Worm (Caenorhabditis elegans) whole organism, L1 larva: Measurements from ENCODE around the gene Y38H6C.24.
"Not testable (repeated sequence)": the region's sequence is repeated elsewhere in the genome, so short reads cannot be mapped to it uniquely, and the experiment has no call there.

Source experiments
- C34B4.2 ChIP-seq: sonication (generic microtip); optimal IDR thresholded peaks from 2 replicates; lab custom pipeline; 2017; ENCODE audit warnings: mild to moderate bottlenecking, missing genetic modification characterization, missing compliant biosample characterization
- blmp-1 ChIP-seq: fragments of 150-350 bp; optimal IDR thresholded peaks from 2 replicates; lab custom pipeline; 2014; ENCODE audit warnings: missing biosample characterization, missing genetic modification characterization
- ceh-8 ChIP-seq: fragments of 200-800 bp; sonication (Bioruptor generic); optimal IDR thresholded peaks from 2 replicates; lab custom pipeline; 2018; ENCODE audit warnings: mild to moderate bottlenecking, missing genetic modification characterization, moderate library complexity, missing compliant biosample characterization
- dpl-1 ChIP-seq, 3 experiments: fragments of 150-350 bp in 2 of 3; sonication (generic microtip) in 1 of 3; optimal IDR thresholded peaks; 2 replicates each; lab custom pipeline; 2014 to 2017; ENCODE audit warnings: missing biosample characterization in 3 of 3, missing genetic modification characterization in 3 of 3, missing genetic modification reagents in 3 of 3
- dsc-1 ChIP-seq: sonication (generic microtip); optimal IDR thresholded peaks from 2 replicates; lab custom pipeline; 2016; ENCODE audit warnings: mild to moderate bottlenecking, missing genetic modification characterization, missing compliant biosample characterization
- efl-1 ChIP-seq, 4 experiments: fragments of 150-350 bp; optimal IDR thresholded peaks in 3 of 4; peaks in 1 of 4; 1 replicate in 1 of 4; 2 replicates in 3 of 4; lab custom pipeline; 2014; ENCODE audit warnings: missing biosample characterization in 2 of 4, missing genetic modification characterization in 2 of 4, missing genetic modification reagents in 2 of 4
- egl-27 ChIP-seq, 2 experiments: fragments of 150-350 bp in 1 of 2; sonication (generic microtip); optimal IDR thresholded peaks; 3 replicates each; lab custom pipeline; 2017 to 2018; ENCODE audit warnings: missing biosample characterization in 2 of 2, missing genetic modification characterization in 2 of 2, missing genetic modification reagents in 2 of 2
- elt-3 ChIP-seq, 6 experiments: fragments of 150-350 bp in 1 of 6; sonication (generic microtip); optimal IDR thresholded peaks; 2 replicates each; lab custom pipeline; 2017 to 2018; ENCODE audit warnings: missing biosample characterization in 6 of 6, missing genetic modification characterization in 6 of 6, inconsistent platforms in 1 of 6
- fkh-10 ChIP-seq: sonication (generic microtip); optimal IDR thresholded peaks from 2 replicates; lab custom pipeline; 2017; ENCODE audit warnings: missing biosample characterization, missing genetic modification reagents, missing genetic modification characterization
- fkh-8 ChIP-seq: sonication (generic microtip); optimal IDR thresholded peaks from 2 replicates; lab custom pipeline; 2016; ENCODE audit warnings: mild to moderate bottlenecking, missing genetic modification characterization, missing compliant biosample characterization
- fos-1 ChIP-seq: fragments of 150-350 bp; optimal IDR thresholded peaks from 2 replicates; lab custom pipeline; 2014; ENCODE audit warnings: missing biosample characterization, missing genetic modification characterization
- hlh-4 ChIP-seq: sonication (generic microtip); optimal IDR thresholded peaks from 2 replicates; lab custom pipeline; 2016; ENCODE audit warnings: mild to moderate bottlenecking, missing genetic modification characterization, missing compliant biosample characterization
- hpl-2 ChIP-seq: fragments of 150-350 bp; optimal IDR thresholded peaks from 2 replicates; lab custom pipeline; 2014; ENCODE audit warnings: missing biosample characterization, missing genetic modification reagents, missing genetic modification characterization
- jun-1 ChIP-seq: fragments of 150-350 bp; optimal IDR thresholded peaks from 2 replicates; lab custom pipeline; 2014; ENCODE audit warnings: missing biosample characterization, missing genetic modification reagents, missing genetic modification characterization
- lin-13 ChIP-seq: fragments of 150-350 bp; optimal IDR thresholded peaks from 2 replicates; lab custom pipeline; 2014; ENCODE audit warnings: missing biosample characterization, missing genetic modification reagents, missing genetic modification characterization
- lin-14 ChIP-seq: fragments of 200-800 bp; sonication (Bioruptor generic); optimal IDR thresholded peaks from 2 replicates; lab custom pipeline; 2018; ENCODE audit warnings: mild to moderate bottlenecking, missing genetic modification characterization, moderate library complexity, missing compliant biosample characterization
- lin-35 ChIP-seq, 2 experiments: fragments of 150-350 bp; optimal IDR thresholded peaks; 2 replicates each; lab custom pipeline; 2014; ENCODE audit warnings: missing biosample characterization in 2 of 2, missing genetic modification characterization in 2 of 2, missing genetic modification reagents in 2 of 2
- mef-2 ChIP-seq: fragments of 150-350 bp; optimal IDR thresholded peaks from 2 replicates; lab custom pipeline; 2014; ENCODE audit warnings: missing biosample characterization, missing genetic modification characterization
- nhr-20 ChIP-seq: sonication (generic microtip); optimal IDR thresholded peaks from 2 replicates; lab custom pipeline; 2016; ENCODE audit warnings: mild to moderate bottlenecking, missing genetic modification characterization, missing compliant biosample characterization
- nhr-47 ChIP-seq: sonication (generic microtip); optimal IDR thresholded peaks from 2 replicates; lab custom pipeline; 2016; ENCODE audit warnings: mild to moderate bottlenecking, missing genetic modification characterization, moderate library complexity, missing compliant biosample characterization
- nhr-76 ChIP-seq: sonication (generic microtip); optimal IDR thresholded peaks from 2 replicates; lab custom pipeline; 2017; ENCODE audit warnings: missing biosample characterization, missing genetic modification characterization
- nhr-77 ChIP-seq: fragments of 150-350 bp; optimal IDR thresholded peaks from 2 replicates; lab custom pipeline; 2014; ENCODE audit warnings: missing biosample characterization, missing genetic modification characterization
- nhr-84 ChIP-seq: sonication (generic microtip); optimal IDR thresholded peaks from 2 replicates; lab custom pipeline; 2017; ENCODE audit warnings: missing biosample characterization, missing genetic modification characterization
- nhr-85 ChIP-seq: sonication (generic microtip); peaks from one replicate; lab custom pipeline; 2016; ENCODE audit warnings: missing genetic modification characterization, inconsistent platforms, missing compliant biosample characterization
- nhr-90 ChIP-seq: sonication (generic microtip); optimal IDR thresholded peaks from 2 replicates; lab custom pipeline; 2016; ENCODE audit warnings: mild to moderate bottlenecking, missing genetic modification characterization, missing compliant biosample characterization; ENCODE audit not compliant: poor library complexity
- pag-3 ChIP-seq: sonication (generic microtip); optimal IDR thresholded peaks from 2 replicates; lab custom pipeline; 2017; ENCODE audit warnings: missing genetic modification characterization, mild to moderate bottlenecking, missing compliant biosample characterization, antibody characterized with exemption, borderline replicate concordance; ENCODE audit not compliant: insufficient read depth
- pqm-1 ChIP-seq: sonication (generic microtip); optimal IDR thresholded peaks from 3 replicates; lab custom pipeline; 2017; ENCODE audit warnings: missing biosample characterization, missing genetic modification characterization
- rnt-1 ChIP-seq: sonication (generic microtip); optimal IDR thresholded peaks from 2 replicates; lab custom pipeline; 2016; ENCODE audit warnings: mild to moderate bottlenecking, missing genetic modification characterization, moderate library complexity, missing compliant biosample characterization
- sox-4 ChIP-seq: sonication (generic microtip); optimal IDR thresholded peaks from 2 replicates; lab custom pipeline; 2016; ENCODE audit warnings: missing genetic modification characterization, missing compliant biosample characterization
- sptf-1 ChIP-seq: fragments of 150-350 bp; optimal IDR thresholded peaks from 2 replicates; lab custom pipeline; 2014; ENCODE audit warnings: missing biosample characterization, missing genetic modification characterization
- swsn-7 ChIP-seq: sonication (generic microtip); optimal IDR thresholded peaks from 2 replicates; lab custom pipeline; 2016; ENCODE audit warnings: missing genetic modification characterization, missing compliant biosample characterization
- vab-15 ChIP-seq: sonication (generic microtip); optimal IDR thresholded peaks from 2 replicates; lab custom pipeline; 2017; ENCODE audit warnings: missing genotype, mild to moderate bottlenecking, missing genetic modification characterization, missing compliant biosample characterization
- xbp-1 ChIP-seq: sonication (generic microtip); optimal IDR thresholded peaks from 2 replicates; lab custom pipeline; 2016; ENCODE audit warnings: missing genetic modification characterization, missing compliant biosample characterization
- zag-1 ChIP-seq: fragments of 150-350 bp; optimal IDR thresholded peaks from 2 replicates; lab custom pipeline; 2014; ENCODE audit warnings: missing biosample characterization, missing genetic modification characterization
- ztf-4 ChIP-seq: fragments of 150-350 bp; optimal IDR thresholded peaks from 2 replicates; lab custom pipeline; 2014; ENCODE audit warnings: missing biosample characterization, missing genetic modification characterization

Y38H6C.24 gene

DNA sequence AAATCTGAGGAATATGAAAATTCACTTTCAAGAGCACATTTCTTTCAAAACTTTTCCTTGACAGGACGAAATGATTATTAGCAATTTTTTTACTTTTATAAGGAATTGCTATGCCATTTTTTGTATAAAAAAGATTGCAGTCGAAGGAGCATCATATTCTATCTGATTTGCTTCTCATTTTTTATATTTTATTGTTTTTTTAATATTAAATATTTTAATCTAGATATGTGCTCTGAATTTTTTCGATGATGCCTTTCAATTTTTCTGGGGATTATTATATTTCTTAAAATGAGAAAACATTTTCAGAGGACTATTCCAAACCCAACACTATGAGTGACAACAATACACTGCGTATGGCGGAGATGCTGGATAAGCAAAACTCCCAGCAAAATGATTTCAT, 37.8 kb downstream of the Y38H6C.24 start, which contains the start of gene F26F2.13:
Gene F26F2.13, plus strand, starts transcription at position 301 of the 400 bp plus-strand sequence.
- not testable (repeated sequence) for TF ChIP-seq lin-35 (GFP tag; optimal IDR thresholded peaks at IDR 0.05; lab: Kevin White, UChicago); swsn-7 (tag; lab: Kevin White, UChicago); lin-14 (GFP tag; lab: Kevin White, UChicago)

ce11 chrV:20566454-20566853, 40.2 kb downstream of the Y38H6C.24 start, which contains the start of gene F26F2.3:
Gene F26F2.3, minus strand, starts transcription at chrV:20566554.
- TF ChIP-seq pag-3 (tag; lab: Kevin White, UChicago) (no peak), dsc-1 (no peak), sox-4 (no peak), jun-1 (no peak), rnt-1 (tag; lab: Kevin White, UChicago) (no peak), C34B4.2 (tag; lab: Kevin White, UChicago) (no peak), nhr-85 (tag; lab: Kevin White, UChicago) (no peak)

- TF ChIP-seq xbp-1 (tag; lab: Kevin White, UChicago); egl-27 (tag; optimal IDR thresholded peaks at IDR 0.05; lab: Kevin White, UChicago); nhr-90 (tag; lab: Kevin White, UChicago): not testable (repeated sequence)
Measured at ce11 chrV:20568995-20569394, 42.8 kb downstream of the Y38H6C.24 start, which contains the start of gene F26F2.4. Gene F26F2.4, plus strand, starts transcription at chrV:20569295.

ce11 chrV:20573392-20573791, 47.2 kb downstream of the Y38H6C.24 start, which contains the start of gene F26F2.5:
Gene F26F2.5, plus strand, starts transcription at chrV:20573692.
- TF ChIP-seq lin-13 (GFP tag; lab: Kevin White, UChicago) (no peak), nhr-20 (tag; lab: Kevin White, UChicago) (no peak), pqm-1 (tag; lab: Kevin White, UChicago) (no peak), nhr-84 (tag; lab: Kevin White, UChicago) (no peak), sptf-1 (tag; lab: Kevin White, UChicago) (no peak), blmp-1 (tag; lab: Kevin White, UChicago) (no peak), zag-1 (tag; lab: Kevin White, UChicago) (no peak), dpl-1 (GFP tag; optimal IDR thresholded peaks at IDR 0.05; lab: Kevin White, UChicago) (no peak), jun-1 (no peak), fkh-8 (tag; lab: Kevin White, UChicago) (no peak), nhr-47 (tag; lab: Kevin White, UChicago) (no peak), nhr-76 (tag; lab: Kevin White, UChicago) (no peak), rnt-1 (tag; lab: Kevin White, UChicago) (no peak), hpl-2 (GFP tag; lab: Kevin White, UChicago) (no peak)

DNA sequence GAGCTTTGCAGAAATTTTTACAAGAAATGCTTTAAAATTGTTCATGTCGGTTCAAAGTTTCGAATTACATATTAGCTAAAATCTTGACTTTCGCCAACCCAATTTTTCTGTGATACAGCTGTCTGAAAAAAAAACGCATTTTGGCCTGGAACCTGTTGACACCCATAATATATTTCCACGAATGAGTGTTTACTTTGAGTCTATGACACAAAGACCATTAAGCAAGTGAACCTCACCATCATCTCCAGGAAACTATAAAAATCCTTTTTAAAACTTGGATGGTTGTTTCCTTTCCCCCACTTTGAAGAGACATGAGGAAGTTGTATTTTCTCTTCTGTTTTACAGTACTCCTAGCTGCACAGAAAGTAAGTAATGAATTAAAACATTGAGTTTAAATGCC, 48.1 kb downstream of the Y38H6C.24 start, which contains the start of gene clec-263:
Gene clec-263, plus strand, starts transcription at position 301 of the 400 bp plus-strand sequence.
- TF ChIP-seq nhr-85 (tag; lab: Kevin White, UChicago) (no peak), fkh-10 (no peak), efl-1 (optimal IDR thresholded peaks at IDR 0.05; lab: Kevin White, UChicago) (no peak), efl-1 (GFP tag; optimal IDR thresholded peaks at IDR 0.05 in 1 of 2; lab: Kevin White, UChicago) (peak in 1 of 2 experiments; percentile 4), dpl-1 (GFP tag; optimal IDR thresholded peaks at IDR 0.05; lab: Kevin White, UChicago) (no peak)

DNA sequence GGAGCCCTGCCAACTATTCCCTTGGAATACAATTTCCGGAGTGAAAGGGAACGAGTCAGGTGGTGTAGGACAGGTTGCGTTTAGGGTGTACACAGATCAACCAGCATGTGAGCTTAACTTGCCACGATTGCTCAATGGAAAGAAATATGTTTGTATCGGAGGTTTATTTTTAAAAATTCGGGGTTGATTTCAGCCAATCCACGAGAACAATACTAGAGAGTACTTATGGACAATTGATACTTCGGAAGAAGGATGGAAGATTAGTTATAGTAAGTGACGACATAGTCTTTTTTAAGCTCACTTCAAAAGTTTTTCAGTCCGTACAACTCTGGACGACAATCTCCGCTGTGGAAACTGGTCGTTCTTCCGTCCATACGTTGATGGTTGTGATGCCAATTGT, 48.6 kb downstream of the Y38H6C.24 start:
- TF ChIP-seq mef-2 (tag; lab: Kevin White, UChicago), result no peak
- no peak for TF ChIP-seq fos-1 (tag; lab: Kevin White, UChicago)
- TF ChIP-seq sptf-1 (tag; lab: Kevin White, UChicago), result no peak
- no peak for TF ChIP-seq ceh-8 (GFP tag; lab: Kevin White, UChicago)
- TF ChIP-seq hlh-4, result no peak
- TF ChIP-seq lin-35 (GFP tag; optimal IDR thresholded peaks at IDR 0.05; lab: Kevin White, UChicago), result no peak
- no peak for TF ChIP-seq ztf-4
- no peak for TF ChIP-seq nhr-77 (tag; lab: Kevin White, UChicago)
- no peak for TF ChIP-seq elt-3 (tag; optimal IDR thresholded peaks at IDR 0.05; lab: Kevin White, UChicago)
- no peak for TF ChIP-seq vab-15 (tag; lab: Kevin White, UChicago)
